Worm (Caenorhabditis elegans) whole organism, midembryonic: ENCODE results near the gene dsl-5.

Experiments
- T22C8.4 ChIP-seq: fragments of 200-800 bp; sonication (Bioruptor generic); IDR thresholded peaks from 2 replicates; pipeline ENCODE4 v1.3.6; 2022; ENCODE audit warnings: missing genetic modification characterization, missing compliant biosample characterization
- cog-1 ChIP-seq: sonication (generic microtip); optimal IDR thresholded peaks from 2 replicates; lab custom pipeline; 2016; ENCODE audit warnings: missing genetic modification characterization, missing compliant biosample characterization

DNA sequence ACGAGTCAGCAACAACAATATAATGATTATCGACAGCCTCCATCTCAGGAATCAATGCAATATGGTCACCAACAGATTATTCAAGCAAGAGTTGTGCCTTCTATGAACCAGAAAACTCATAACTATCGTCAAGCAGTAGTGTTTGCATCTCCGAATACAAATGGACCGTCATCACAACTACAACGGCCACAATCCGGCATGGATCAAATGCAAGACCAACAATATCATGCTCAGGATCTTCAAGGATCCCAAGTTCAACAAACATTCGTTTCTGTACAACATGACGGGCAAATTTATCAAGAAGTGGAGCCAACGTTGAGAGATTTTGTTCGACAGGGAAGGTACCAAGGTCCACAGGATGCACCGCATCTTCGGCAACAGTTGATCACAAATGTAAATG, 23.7 kb downstream of the dsl-5 start:
- TF ChIP-seq T22C8.4 (GFP tag; lab: Robert Waterston, UW): no peak
- no peak for TF ChIP-seq cog-1
